Fruit fly (Drosophila melanogaster) whole organism, adult: Measurements from ENCODE around the gene CNMaR.

ENCODE experiments used
- CG11617 ChIP-seq: fragments of 200-800 bp; sonication (Bioruptor generic); optimal IDR thresholded peaks from 2 replicates; lab custom pipeline; 2017; ENCODE audit warnings: mild to moderate bottlenecking, missing biosample characterization, missing genetic modification reagents, missing genetic modification characterization
- CG12768 ChIP-seq: fragments of 200-800 bp; sonication (Bioruptor generic); optimal IDR thresholded peaks from 2 replicates; lab custom pipeline; 2017; ENCODE audit warnings: missing biosample characterization, missing genetic modification characterization, mild to moderate bottlenecking, moderate library complexity, missing genetic modification reagents
- CG14711 ChIP-seq: fragments of 200-800 bp; sonication (Bioruptor generic); optimal IDR thresholded peaks from 2 replicates; lab custom pipeline; 2018; ENCODE audit warnings: missing biosample characterization, mild to moderate bottlenecking, missing genetic modification characterization, moderate library complexity
- CG1620 ChIP-seq: fragments of 200-800 bp; sonication (Bioruptor generic); optimal IDR thresholded peaks from 2 replicates; lab custom pipeline; 2016; ENCODE audit warnings: missing biosample characterization, missing genetic modification characterization
- CG33017 ChIP-seq: fragments of 200-800 bp; sonication (Bioruptor generic); optimal IDR thresholded peaks from 2 replicates; lab custom pipeline; 2018; ENCODE audit warnings: missing biosample characterization, mild to moderate bottlenecking, missing genetic modification characterization, moderate library complexity
- CG5204 ChIP-seq: fragments of 200-800 bp; sonication (Bioruptor generic); optimal IDR thresholded peaks from 2 replicates; lab custom pipeline; 2016; ENCODE audit warnings: missing biosample characterization, missing genetic modification characterization
- CG7045 ChIP-seq: fragments of 200-800 bp; sonication (Bioruptor generic); optimal IDR thresholded peaks from 2 replicates; lab custom pipeline; 2017; ENCODE audit warnings: missing biosample characterization, mild to moderate bottlenecking, missing genetic modification characterization
- CG7101 ChIP-seq: fragments of 200-800 bp; sonication (Bioruptor generic); optimal IDR thresholded peaks from 2 replicates; lab custom pipeline; 2018; ENCODE audit warnings: missing biosample characterization, mild to moderate bottlenecking, missing genetic modification characterization, moderate library complexity
- Clk ChIP-seq: fragments of 200-800 bp; sonication (Bioruptor generic); optimal IDR thresholded peaks from 2 replicates; lab custom pipeline; 2017; ENCODE audit warnings: missing biosample characterization, missing genetic modification characterization
- Crg-1 ChIP-seq: fragments of 200-800 bp; sonication (Bioruptor generic); optimal IDR thresholded peaks from 2 replicates; lab custom pipeline; 2016; ENCODE audit warnings: missing biosample characterization, missing genetic modification characterization
- Hr96 ChIP-seq: fragments of 200-800 bp; sonication (Bioruptor generic); optimal IDR thresholded peaks from 2 replicates; lab custom pipeline; 2016; ENCODE audit warnings: missing biosample characterization, missing genetic modification characterization
- Mnt ChIP-seq: fragments of 200-800 bp; sonication (Bioruptor generic); optimal IDR thresholded peaks from 2 replicates; lab custom pipeline; 2016; ENCODE audit warnings: missing biosample characterization, mild to moderate bottlenecking, missing genetic modification characterization
- bab1 ChIP-seq: fragments of 200-800 bp; sonication (Bioruptor generic); optimal IDR thresholded peaks from 3 replicates; lab custom pipeline; 2019; ENCODE audit warnings: missing biosample characterization, mild to moderate bottlenecking, missing genetic modification characterization, moderate library complexity
- cic ChIP-seq: fragments of 200-800 bp; sonication (Bioruptor generic); optimal IDR thresholded peaks from 2 replicates; lab custom pipeline; 2017; ENCODE audit warnings: missing biosample characterization, mild to moderate bottlenecking, missing genetic modification characterization, moderate library complexity
- cnc ChIP-seq, 2 experiments: fragments of >200 bp; optimal IDR thresholded peaks; 2 replicates each; lab custom pipeline; 2017
- kay ChIP-seq: fragments of 200-800 bp; sonication (Bioruptor generic); peaks from one replicate; lab custom pipeline; 2016; ENCODE audit warnings: missing biosample characterization, missing genetic modification characterization, borderline replicate concordance
- ovo ChIP-seq: fragments of 200-800 bp; sonication (Bioruptor generic); optimal IDR thresholded peaks from 2 replicates; lab custom pipeline; 2016; ENCODE audit warnings: missing biosample characterization, missing genetic modification characterization
- pad ChIP-seq: fragments of 200-800 bp; sonication (Bioruptor generic); optimal IDR thresholded peaks from 3 replicates; lab custom pipeline; 2017; ENCODE audit warnings: missing biosample characterization, missing genetic modification characterization, mild to moderate bottlenecking, moderate library complexity, missing genetic modification reagents
- tj ChIP-seq: fragments of 200-800 bp; sonication (Bioruptor generic); optimal IDR thresholded peaks from 3 replicates; lab custom pipeline; 2017; ENCODE audit warnings: missing biosample characterization, mild to moderate bottlenecking, missing genetic modification characterization, moderate library complexity
- toe ChIP-seq: fragments of 200-800 bp; sonication (Bioruptor generic); optimal IDR thresholded peaks from 2 replicates; lab custom pipeline; 2016; ENCODE audit warnings: missing biosample characterization, missing genetic modification characterization

Gene CNMaR

DNA sequence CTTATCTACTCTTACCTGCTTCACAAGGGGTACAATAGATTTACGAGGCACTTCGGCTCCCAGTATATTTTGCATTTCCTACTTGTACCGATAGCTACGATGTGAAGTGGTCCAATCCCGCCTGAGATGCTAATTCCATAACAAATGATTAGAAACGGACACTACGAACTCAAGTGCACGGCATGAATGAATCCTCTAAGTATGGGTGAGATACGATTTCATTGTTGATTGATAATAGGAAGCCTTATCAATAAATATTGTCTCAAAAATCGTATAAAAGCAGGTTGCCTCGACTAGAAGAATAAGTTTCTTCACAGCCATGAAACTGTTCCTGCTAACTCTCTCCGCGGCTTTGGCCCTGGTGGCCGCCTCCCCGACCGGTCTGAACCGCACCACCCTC, 3.2 kb upstream of the CNMaR start, which contains the start of gene CG18180:
TSS of gene CG18180 (plus strand) at position 301 of the 400 bp plus-strand sequence.
- TF ChIP-seq cnc (optimal IDR thresholded peaks at IDR 0.05; lab: Kevin White, UChicago) (no peak), cic (peak; percentile 87), Clk (GFP tag; lab: Kevin White, UChicago) (no peak), CG5204 (GFP tag; lab: Kevin White, UChicago) (no peak), Crg-1 (GFP tag; lab: Kevin White, UChicago) (no peak)

DNA sequence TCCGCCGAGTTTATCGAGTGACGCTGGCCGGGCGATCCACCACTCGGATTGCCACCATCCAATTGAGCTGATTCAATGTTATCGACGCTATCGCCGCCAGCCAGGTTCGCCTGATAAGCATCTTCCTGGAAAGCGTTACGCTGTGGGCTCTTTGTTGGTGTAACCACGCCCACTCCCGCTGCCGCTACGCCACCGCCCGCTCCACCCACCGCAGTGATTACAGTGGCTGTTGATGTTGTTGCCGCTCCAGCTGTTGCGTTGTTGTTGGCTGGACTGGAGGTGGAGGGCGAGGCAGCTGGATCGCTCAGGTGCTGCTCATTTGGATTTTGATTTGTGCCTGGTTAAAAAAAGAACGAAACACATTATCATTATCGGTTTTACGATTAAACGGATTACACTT, 27.5 kb downstream of the CNMaR start:
- peak; percentile 60 for TF ChIP-seq cic
- TF ChIP-seq CG12768 (GFP tag; lab: Kevin White, UChicago): no peak
- no peak for TF ChIP-seq CG11617 (GFP tag; lab: Kevin White, UChicago)

dm6 chr3L:9674300-9674699, 30.4 kb downstream of the CNMaR start:
- peak; percentile 26 for TF ChIP-seq kay
- no peak for TF ChIP-seq CG33017 (tag; lab: Kevin White, UChicago)
- TF ChIP-seq CG12768 (GFP tag; lab: Kevin White, UChicago): no peak
- TF ChIP-seq toe (GFP tag; lab: Kevin White, UChicago): no peak
- no peak for TF ChIP-seq Clk (GFP tag; lab: Kevin White, UChicago)
- TF ChIP-seq cnc (optimal IDR thresholded peaks at IDR 0.05; lab: Kevin White, UChicago): no peak
- TF ChIP-seq CG1620 (GFP tag; lab: Kevin White, UChicago): no peak

dm6 chr3L:9675528-9675963, 31.6 kb downstream of the CNMaR start:
- TF ChIP-seq CG33017 (tag; lab: Kevin White, UChicago) (peak; percentile 77), tj (GFP tag; lab: Kevin White, UChicago) (peak; percentile 44), cic (peak; percentile 80), CG12768 (GFP tag; lab: Kevin White, UChicago) (peak; percentile 91), CG11617 (GFP tag; lab: Kevin White, UChicago) (peak; percentile 65), bab1 (GFP tag; lab: Kevin White, UChicago) (no peak), CG5204 (GFP tag; lab: Kevin White, UChicago) (no peak), Mnt (GFP tag; lab: Kevin White, UChicago) (peak; percentile 44), ovo (GFP tag; lab: Kevin White, UChicago) (peak; percentile 69), Hr96 (GFP tag; lab: Kevin White, UChicago) (peak; percentile 40), kay (peak; percentile 98), CG14711 (tag; lab: Kevin White, UChicago) (no peak), pad (GFP tag; lab: Kevin White, UChicago) (no peak), CG1620 (GFP tag; lab: Kevin White, UChicago) (peak; percentile 4), CG7045 (GFP tag; lab: Kevin White, UChicago) (peak; percentile 46), toe (GFP tag; lab: Kevin White, UChicago) (no peak), Clk (GFP tag; lab: Kevin White, UChicago) (no peak), CG7101 (tag; lab: Kevin White, UChicago) (peak; percentile 19), cnc (optimal IDR thresholded peaks at IDR 0.05; lab: Kevin White, UChicago) (no peak), Crg-1 (GFP tag; lab: Kevin White, UChicago) (no peak)

dm6 chr3L:9677260-9677659, 33.4 kb downstream of the CNMaR start:
- TF ChIP-seq cnc (optimal IDR thresholded peaks at IDR 0.05; lab: Kevin White, UChicago) (no peak), CG14711 (tag; lab: Kevin White, UChicago) (no peak), tj (GFP tag; lab: Kevin White, UChicago) (no peak), Mnt (GFP tag; lab: Kevin White, UChicago) (no peak), CG1620 (GFP tag; lab: Kevin White, UChicago) (no peak), CG7101 (tag; lab: Kevin White, UChicago) (no peak), pad (GFP tag; lab: Kevin White, UChicago) (no peak), Clk (GFP tag; lab: Kevin White, UChicago) (no peak), Hr96 (GFP tag; lab: Kevin White, UChicago) (no peak), toe (GFP tag; lab: Kevin White, UChicago) (no peak), ovo (GFP tag; lab: Kevin White, UChicago) (no peak), bab1 (GFP tag; lab: Kevin White, UChicago) (no peak), cic (no peak), CG11617 (GFP tag; lab: Kevin White, UChicago) (no peak), CG5204 (GFP tag; lab: Kevin White, UChicago) (no peak), CG33017 (tag; lab: Kevin White, UChicago) (no peak), CG7045 (GFP tag; lab: Kevin White, UChicago) (no peak)

dm6 chr3L:9678007-9678497, 34.1 kb downstream of the CNMaR start:
- TF ChIP-seq kay: peak; percentile 89
- peak; percentile 3 for TF ChIP-seq pad (GFP tag; lab: Kevin White, UChicago)
- no peak for TF ChIP-seq CG1620 (GFP tag; lab: Kevin White, UChicago)
- no peak for TF ChIP-seq cnc (optimal IDR thresholded peaks at IDR 0.05; lab: Kevin White, UChicago)
- peak; percentile 14 for TF ChIP-seq cic

dm6 chr3L:9678994-9679393, 35.1 kb downstream of the CNMaR start, which contains the start of the genes fry and CG16717:
fry (minus strand) TSS chr3L:9679103.
CG16717 (plus strand) TSS chr3L:9679201.
- TF ChIP-seq tj (GFP tag; lab: Kevin White, UChicago) (peak; percentile 60), bab1 (GFP tag; lab: Kevin White, UChicago) (peak; percentile 27), cic (peak; percentile 32), Mnt (GFP tag; lab: Kevin White, UChicago) (no peak)
